Worm (Caenorhabditis elegans) whole organism, L3 larva: ENCODE results near the gene fkh-5.

ENCODE experiments used
- egl-27 ChIP-seq: sonication (generic microtip); optimal IDR thresholded peaks from 4 replicates; lab custom pipeline; 2017; ENCODE audit warnings: missing biosample characterization, missing genetic modification reagents, missing genetic modification characterization
- elt-2 ChIP-seq: sonication (generic microtip); optimal IDR thresholded peaks from 2 replicates; lab custom pipeline; 2016; ENCODE audit warnings: missing genetic modification reagents, mild to moderate bottlenecking, missing genetic modification characterization, missing compliant biosample characterization
- fos-1 ChIP-seq: fragments of 150-350 bp; optimal IDR thresholded peaks from 2 replicates; lab custom pipeline; 2014; ENCODE audit warnings: missing biosample characterization, missing genetic modification characterization
- nfya-1 ChIP-seq: sonication (generic microtip); optimal IDR thresholded peaks from 2 replicates; lab custom pipeline; 2017; ENCODE audit warnings: missing genetic modification characterization, mild to moderate bottlenecking, missing compliant biosample characterization, antibody characterized with exemption, moderate library complexity; ENCODE audit not compliant: insufficient read depth
- nhr-11 ChIP-seq: fragments of 150-350 bp; optimal IDR thresholded peaks from 2 replicates; lab custom pipeline; 2014; ENCODE audit warnings: missing biosample characterization, missing genetic modification characterization
- nhr-12 ChIP-seq: fragments of 150-350 bp; optimal IDR thresholded peaks from 2 replicates; lab custom pipeline; 2014; ENCODE audit warnings: missing biosample characterization, missing genetic modification characterization
- nhr-237 ChIP-seq: fragments of 150-350 bp; optimal IDR thresholded peaks from 2 replicates; lab custom pipeline; 2014; ENCODE audit warnings: missing biosample characterization, missing genetic modification characterization
- nhr-77 ChIP-seq: fragments of 150-350 bp; optimal IDR thresholded peaks from 2 replicates; lab custom pipeline; 2014; ENCODE audit warnings: missing biosample characterization, missing genetic modification characterization
- pha-4 ChIP-seq: fragments of 150-350 bp; optimal IDR thresholded peaks from 2 replicates; lab custom pipeline; 2014; ENCODE audit warnings: missing biosample characterization, missing genetic modification reagents, missing genetic modification characterization
- tbx-2 ChIP-seq: sonication (generic microtip); optimal IDR thresholded peaks from 2 replicates; lab custom pipeline; 2016; ENCODE audit warnings: mild to moderate bottlenecking, missing genetic modification characterization, missing compliant biosample characterization
- unc-62 ChIP-seq: fragments of 150-350 bp; sonication (generic microtip); optimal IDR thresholded peaks from 4 replicates; lab custom pipeline; 2014; ENCODE audit warnings: missing biosample characterization, missing genetic modification reagents, missing genetic modification characterization
- ztf-11 ChIP-seq: fragments of 150-350 bp; optimal IDR thresholded peaks from 2 replicates; lab custom pipeline; 2014; ENCODE audit warnings: missing biosample characterization, missing genetic modification characterization

DNA sequence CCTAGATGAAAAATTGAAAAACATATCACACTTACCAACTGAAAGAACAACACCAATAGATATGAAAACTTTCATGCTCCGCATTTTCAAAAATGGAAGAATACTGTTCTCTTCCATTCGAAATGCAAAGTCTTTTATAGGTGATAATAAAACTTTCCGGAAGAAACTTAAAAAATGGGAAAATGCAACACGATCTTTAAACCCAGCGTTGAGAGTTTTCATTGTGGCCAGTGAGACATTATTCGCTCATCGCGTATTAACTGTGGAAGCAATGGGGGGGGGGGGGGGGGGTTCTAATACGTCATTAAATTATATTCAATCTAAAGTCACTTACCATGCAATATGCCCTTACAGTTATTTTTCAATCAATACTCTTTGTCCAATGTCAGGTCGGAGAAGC is at the start of gene fkh-5, which contains the start of gene clec-157:
- no peak for TF ChIP-seq unc-62 (GFP tag; lab: Kevin White, UChicago)
- no peak for TF ChIP-seq nhr-12 (tag; lab: Kevin White, UChicago)
- TF ChIP-seq elt-2 (tag; lab: Kevin White, UChicago): no peak
- TF ChIP-seq ztf-11 (tag; lab: Kevin White, UChicago): no peak
- no peak for TF ChIP-seq nhr-77 (tag; lab: Kevin White, UChicago)
- TF ChIP-seq tbx-2: no peak
- TF ChIP-seq nhr-11 (tag; lab: Kevin White, UChicago): no peak
- no peak for TF ChIP-seq nhr-237 (tag; lab: Kevin White, UChicago)
- no peak for TF ChIP-seq nfya-1 (tag; lab: Kevin White, UChicago)
- no peak for TF ChIP-seq fos-1 (tag; lab: Kevin White, UChicago)
- TF ChIP-seq egl-27: no peak
- no peak for TF ChIP-seq pha-4 (tag; lab: Kevin White, UChicago)
